Worm (Caenorhabditis elegans) whole organism, young adult: ENCODE measurements around the gene srbc-56.

Experiments
- ama-1 ChIP-seq, 3 experiments: fragments of 150-350 bp in 1 of 3; sonication (generic microtip) in 2 of 3; optimal IDR thresholded peaks; 2 replicates each; lab custom pipeline; 2014 to 2018; ENCODE audit warnings: missing biosample characterization in 2 of 3, missing genetic modification characterization in 2 of 3, missing genetic modification reagents in 2 of 3
- ekl-4 ChIP-seq: fragments of 200-800 bp; sonication (Bioruptor generic); IDR thresholded peaks from 2 replicates; pipeline ENCODE4 v1.3.6; 2022; ENCODE audit warnings: missing genetic modification reagents, missing genetic modification characterization, missing compliant biosample characterization
- lin-35 ChIP-seq, 3 experiments: fragments of 150-350 bp in 2 of 3; sonication (generic microtip) in 1 of 3; optimal IDR thresholded peaks; 2 replicates each; lab custom pipeline; 2014 to 2018; ENCODE audit warnings: missing biosample characterization in 3 of 3, missing genetic modification characterization in 3 of 3, missing genetic modification reagents in 3 of 3
- lin-54 ChIP-seq: fragments of 200-800 bp; sonication (Bioruptor generic); optimal IDR thresholded peaks from 2 replicates; lab custom pipeline; 2018; ENCODE audit warnings: mild to moderate bottlenecking, missing genetic modification characterization, missing compliant biosample characterization
- rec-8 ChIP-seq, 2 experiments: sonication (generic microtip); optimal IDR thresholded peaks; 2 replicates each; lab custom pipeline; 2016; ENCODE audit warnings: mild to moderate bottlenecking in 2 of 2, missing genetic modification characterization in 2 of 2, missing genetic modification reagents in 2 of 2, missing genotype in 2 of 2, missing biosample characterization in 1 of 2, missing compliant biosample characterization in 1 of 2, moderate library complexity in 1 of 2
- sdz-38 ChIP-seq: sonication (generic microtip); optimal IDR thresholded peaks from 2 replicates; lab custom pipeline; 2016; ENCODE audit warnings: missing genotype, missing genetic modification characterization, missing compliant biosample characterization
- tbx-9 ChIP-seq: sonication (generic microtip); optimal IDR thresholded peaks from 2 replicates; lab custom pipeline; 2016; ENCODE audit warnings: borderline replicate concordance, missing genetic modification characterization, inconsistent platforms, missing compliant biosample characterization
- unc-130 ChIP-seq: sonication (generic microtip); optimal IDR thresholded peaks from 2 replicates; lab custom pipeline; 2016; ENCODE audit warnings: missing genetic modification reagents, missing genetic modification characterization, missing compliant biosample characterization

DNA sequence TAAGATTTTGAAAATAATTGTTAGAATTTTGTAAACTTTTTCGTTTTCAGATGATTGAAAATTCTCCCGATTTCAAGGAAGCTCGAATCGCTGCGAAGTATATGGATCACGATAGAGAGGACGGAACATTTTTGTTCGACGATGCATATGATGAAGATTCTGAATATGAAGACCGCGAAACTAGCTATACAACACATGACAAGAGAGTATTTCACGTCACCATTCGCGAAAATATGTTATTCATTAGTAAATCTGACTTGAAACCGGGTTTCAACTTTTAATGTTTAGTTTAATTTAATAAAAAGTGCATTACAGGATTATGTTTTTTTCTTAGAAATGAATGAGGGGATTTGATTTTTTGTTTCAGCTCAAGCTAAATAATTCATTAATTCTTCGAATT is 38.9 kb upstream of the srbc-56 start, which contains the start of gene str-57:
- TF ChIP-seq sdz-38 (tag; lab: Kevin White, UChicago) (no peak), tbx-9 (no peak), unc-130 (GFP tag; lab: Kevin White, UChicago) (no peak), lin-35 (GFP tag; optimal IDR thresholded peaks at IDR 0.05; lab: Kevin White, UChicago) (no peak), lin-54 (GFP tag; lab: Kevin White, UChicago) (no peak), ama-1 (optimal IDR thresholded peaks at IDR 0.05; lab: Kevin White, UChicago) (no peak), ama-1 (GFP tag; optimal IDR thresholded peaks at IDR 0.05; lab: Kevin White, UChicago) (no peak), ekl-4 (GFP tag; lab: Robert Waterston, UW) (no peak), rec-8 (tag; optimal IDR thresholded peaks at IDR 0.05; lab: Kevin White, UChicago) (no peak)
